Worm (Caenorhabditis elegans): ENCODE data around the gene adt-1.

Gene adt-1

ce11 chrX:12631446-12631845, 47.2 kb upstream of the adt-1 start:
- TF ChIP-seq nhr-2 (tag; optimal IDR thresholded peaks at IDR 0.05) (no peak), lin-32 (GFP tag; optimal IDR thresholded peaks at IDR 0.05) (no peak), ces-1 (GFP tag; optimal IDR thresholded peaks at IDR 0.05) (peak; percentile 54), flh-1 (GFP tag; optimal IDR thresholded peaks at IDR 0.05) (no peak), nhr-76 (tag; optimal IDR thresholded peaks at IDR 0.05) (no peak)

- TF ChIP-seq ces-1 (GFP tag; optimal IDR thresholded peaks at IDR 0.05), result peak; percentile 63
- TF ChIP-seq elt-1 (tag; optimal IDR thresholded peaks at IDR 0.05; ENCODE audit: borderline replicate concordance, insufficient read depth), result no peak
Measured at ce11 chrX:12632657-12633056, 46.0 kb upstream of the adt-1 start.

- TF ChIP-seq mep-1 (tag; optimal IDR thresholded peaks at IDR 0.05) (no peak), ceh-43 (GFP tag; optimal IDR thresholded peaks at IDR 0.05) (no peak), mls-2 (tag; optimal IDR thresholded peaks at IDR 0.05) (no peak), M03D4.4 (tag; optimal IDR thresholded peaks at IDR 0.05) (no peak), nhr-2 (tag; optimal IDR thresholded peaks at IDR 0.05) (no peak), ceh-39 (tag; optimal IDR thresholded peaks at IDR 0.05) (no peak), mab-5 (tag; optimal IDR thresholded peaks at IDR 0.05) (no peak), ztf-11 (tag; optimal IDR thresholded peaks at IDR 0.05) (no peak), lin-13 (tag; optimal IDR thresholded peaks at IDR 0.05) (no peak), elt-1 (tag; optimal IDR thresholded peaks at IDR 0.05; ENCODE audit: borderline replicate concordance, insufficient read depth) (no peak), ceh-83 (GFP tag; optimal IDR thresholded peaks at IDR 0.05) (no peak), bed-3 (GFP tag; optimal IDR thresholded peaks at IDR 0.05) (no peak), nhr-237 (tag; optimal IDR thresholded peaks at IDR 0.05) (no peak), lsy-2 (tag; optimal IDR thresholded peaks at IDR 0.05) (no peak), elt-3 (tag; optimal IDR thresholded peaks at IDR 0.05) (no peak), flh-1 (GFP tag; optimal IDR thresholded peaks at IDR 0.05) (no peak)
Measured at ce11 chrX:12633862-12634404, 44.7 kb upstream of the adt-1 start, which contains the start of gene ivns-1. Gene ivns-1, minus strand, starts transcription at chrX:12634354.

ce11 chrX:12635010-12635409, 43.6 kb upstream of the adt-1 start:
- TF ChIP-seq cnd-1 (tag; optimal IDR thresholded peaks at IDR 0.05) (peak; percentile 2), mep-1 (tag; optimal IDR thresholded peaks at IDR 0.05) (peak; percentile 57), lin-32 (GFP tag; optimal IDR thresholded peaks at IDR 0.05) (no peak), nhr-2 (tag; optimal IDR thresholded peaks at IDR 0.05) (no peak), ceh-43 (GFP tag; optimal IDR thresholded peaks at IDR 0.05) (no peak), ham-2 (GFP tag; optimal IDR thresholded peaks at IDR 0.05) (no peak), ztf-11 (tag; optimal IDR thresholded peaks at IDR 0.05) (no peak), blmp-1 (tag; optimal IDR thresholded peaks at IDR 0.05) (no peak), ces-1 (GFP tag; optimal IDR thresholded peaks at IDR 0.05) (peak; percentile 18), M03D4.4 (tag; optimal IDR thresholded peaks at IDR 0.05) (no peak), unc-120 (tag; optimal IDR thresholded peaks at IDR 0.05; ENCODE audit: poor library complexity, severe bottlenecking) (no peak), tbx-8 (GFP tag; optimal IDR thresholded peaks at IDR 0.05) (no peak), elt-1 (tag; optimal IDR thresholded peaks at IDR 0.05; ENCODE audit: borderline replicate concordance, insufficient read depth) (no peak), unc-39 (tag; optimal IDR thresholded peaks at IDR 0.05) (no peak), pha-4 (tag; optimal IDR thresholded peaks at IDR 0.05) (peak; percentile 63), mab-5 (tag; optimal IDR thresholded peaks at IDR 0.05) (no peak), lin-13 (tag; optimal IDR thresholded peaks at IDR 0.05) (no peak), unc-62 (GFP tag; optimal IDR thresholded peaks at IDR 0.05) (peak; percentile 8), mls-2 (tag; optimal IDR thresholded peaks at IDR 0.05) (no peak), hlh-1 (tag; optimal IDR thresholded peaks at IDR 0.05) (no peak), ceh-39 (tag; optimal IDR thresholded peaks at IDR 0.05) (peak; percentile 14), drap-1 (GFP tag; optimal IDR thresholded peaks at IDR 0.05) (no peak), lsy-2 (tag; optimal IDR thresholded peaks at IDR 0.05) (no peak), nhr-237 (tag; optimal IDR thresholded peaks at IDR 0.05) (no peak), flh-1 (GFP tag; optimal IDR thresholded peaks at IDR 0.05) (no peak)

- no peak for TF ChIP-seq ceh-39 (tag; optimal IDR thresholded peaks at IDR 0.05)
- TF ChIP-seq lin-13 (tag; optimal IDR thresholded peaks at IDR 0.05), result no peak
- TF ChIP-seq zip-8 (tag; optimal IDR thresholded peaks at IDR 0.05), result no peak
- no peak for TF ChIP-seq elt-3 (tag; optimal IDR thresholded peaks at IDR 0.05)
- no peak for TF ChIP-seq lin-32 (GFP tag; optimal IDR thresholded peaks at IDR 0.05)
- no peak for TF ChIP-seq ham-2 (GFP tag; optimal IDR thresholded peaks at IDR 0.05)
- no peak for TF ChIP-seq ztf-11 (tag; optimal IDR thresholded peaks at IDR 0.05)
- TF ChIP-seq sptf-1 (tag; optimal IDR thresholded peaks at IDR 0.05), result no peak
- TF ChIP-seq hlh-1 (tag; optimal IDR thresholded peaks at IDR 0.05), result no peak
- TF ChIP-seq cnd-1 (tag; optimal IDR thresholded peaks at IDR 0.05), result no peak
- no peak for TF ChIP-seq bed-3 (GFP tag; optimal IDR thresholded peaks at IDR 0.05)
- no peak for TF ChIP-seq drap-1 (GFP tag; optimal IDR thresholded peaks at IDR 0.05)
- no peak for TF ChIP-seq unc-120 (tag; optimal IDR thresholded peaks at IDR 0.05; ENCODE audit: poor library complexity, severe bottlenecking)
- TF ChIP-seq mep-1 (tag; optimal IDR thresholded peaks at IDR 0.05), result no peak
- no peak for TF ChIP-seq pha-4 (tag; optimal IDR thresholded peaks at IDR 0.05)
- TF ChIP-seq mls-2 (tag; optimal IDR thresholded peaks at IDR 0.05), result no peak
Measured at ce11 chrX:12636242-12636641, 42.4 kb upstream of the adt-1 start.
